Fruit fly (Drosophila melanogaster) whole organism, embryonic: ENCODE results near the gene CG5071.

Source experiments
- Ada2b ChIP-seq: fragments of 200-800 bp; sonication (Bioruptor generic); IDR thresholded peaks from 2 replicates; pipeline ENCODE4 v1.3.6; 2022; ENCODE audit warnings: missing biosample characterization, missing genetic modification characterization
- Aef1 ChIP-seq: fragments of 200-800 bp; sonication (Bioruptor generic); IDR thresholded peaks from 3 replicates; pipeline ENCODE4 v1.3.6; 2022; ENCODE audit warnings: missing biosample characterization, missing genetic modification characterization
- Asciz ChIP-seq: fragments of 200-800 bp; sonication (Bioruptor generic); optimal IDR thresholded peaks from 2 replicates; lab custom pipeline; 2017; ENCODE audit warnings: missing biosample characterization, mild to moderate bottlenecking, missing genetic modification characterization, missing genetic modification reagents
- Awh ChIP-seq: fragments of 200-800 bp; sonication (Bioruptor generic); IDR thresholded peaks from 2 replicates; pipeline ENCODE4, ENCODE4 v1.3.6; 2022; ENCODE audit warnings: missing biosample characterization, missing genetic modification characterization
- Bgb ChIP-seq: fragments of 200-800 bp; sonication (Bioruptor generic); IDR thresholded peaks from 2 replicates; pipeline ENCODE4 v1.3.6; 2022; ENCODE audit warnings: missing biosample characterization, missing genetic modification characterization; ENCODE audit not compliant: partially characterized antibody
- BtbVII ChIP-seq: fragments of 200-800 bp; sonication (Bioruptor generic); optimal IDR thresholded peaks from 3 replicates; lab custom pipeline; 2017; ENCODE audit warnings: missing biosample characterization, mild to moderate bottlenecking, missing genetic modification characterization
- Bteb2 ChIP-seq: fragments of 200-800 bp; sonication (Bioruptor generic); optimal IDR thresholded peaks from 2 replicates; lab custom pipeline; 2016; ENCODE audit warnings: missing biosample characterization, missing genetic modification characterization
- CG10147 ChIP-seq: fragments of 200-800 bp; sonication (Bioruptor generic); optimal IDR thresholded peaks from 2 replicates; lab custom pipeline; 2019; ENCODE audit warnings: missing biosample characterization, mild to moderate bottlenecking, missing genetic modification characterization, moderate library complexity
- CG11723 ChIP-seq: fragments of 200-800 bp; sonication (Bioruptor generic); optimal IDR thresholded peaks from 2 replicates; lab custom pipeline; 2017; ENCODE audit warnings: missing biosample characterization, mild to moderate bottlenecking, missing genetic modification characterization
- CG12104 ChIP-seq: fragments of 200-800 bp; sonication (Bioruptor generic); optimal IDR thresholded peaks from 3 replicates; lab custom pipeline; 2016; ENCODE audit warnings: missing biosample characterization, missing genetic modification characterization
- CG12236 ChIP-seq: fragments of 200-800 bp; sonication (Bioruptor generic); optimal IDR thresholded peaks from 2 replicates; lab custom pipeline; 2016; ENCODE audit warnings: missing biosample characterization, missing genetic modification characterization
- CG12659 ChIP-seq: fragments of 200-800 bp; sonication (Bioruptor generic); optimal IDR thresholded peaks from 3 replicates; lab custom pipeline; 2017; ENCODE audit warnings: mild to moderate bottlenecking, missing biosample characterization, missing genetic modification reagents, missing genetic modification characterization
- CG14014 ChIP-seq: fragments of 200-800 bp; sonication (Bioruptor generic); IDR thresholded peaks from 2 replicates; pipeline ENCODE4 v1.3.6; 2022; ENCODE audit warnings: missing biosample characterization, missing genetic modification characterization
- CG14860 ChIP-seq: fragments of 200-800 bp; sonication (Bioruptor generic); IDR thresholded peaks from 3 replicates; pipeline ENCODE4 v1.3.6; 2022; ENCODE audit warnings: missing biosample characterization, missing genetic modification characterization; ENCODE audit not compliant: partially characterized antibody
- CG15011 ChIP-seq: fragments of 200-800 bp; sonication (Bioruptor generic); optimal IDR thresholded peaks from 3 replicates; lab custom pipeline; 2018; ENCODE audit warnings: missing biosample characterization, mild to moderate bottlenecking, missing genetic modification characterization
- CG15479 ChIP-seq: fragments of 200-800 bp; sonication (Bioruptor generic); optimal IDR thresholded peaks from 3 replicates; lab custom pipeline; 2019; ENCODE audit warnings: missing biosample characterization, mild to moderate bottlenecking, missing genetic modification characterization, moderate library complexity
- CG17186 ChIP-seq: fragments of 200-800 bp; sonication (Bioruptor generic); optimal IDR thresholded peaks from 3 replicates; lab custom pipeline; 2017; ENCODE audit warnings: missing biosample characterization, missing genetic modification reagents, missing genetic modification characterization
- CG17361 ChIP-seq: fragments of 200-800 bp; sonication (Bioruptor generic); IDR thresholded peaks from 3 replicates; pipeline ENCODE4 v1.3.6; 2022; ENCODE audit warnings: missing biosample characterization, missing genetic modification characterization
- CG2120 ChIP-seq: fragments of 200-800 bp; sonication (Bioruptor generic); optimal IDR thresholded peaks from 3 replicates; lab custom pipeline; 2016; ENCODE audit warnings: missing biosample characterization, missing genetic modification characterization
- CG30403 ChIP-seq: fragments of 200-800 bp; sonication (Bioruptor generic); optimal IDR thresholded peaks from 3 replicates; lab custom pipeline; 2016; ENCODE audit warnings: missing biosample characterization, missing genetic modification characterization
- CG31224 ChIP-seq: fragments of 200-800 bp; sonication (Bioruptor generic); IDR thresholded peaks from 2 replicates; pipeline ENCODE4 v1.3.6; 2022; ENCODE audit warnings: missing biosample characterization, missing genetic modification characterization
- CG31365 ChIP-seq: fragments of 200-800 bp; sonication (Bioruptor generic); optimal IDR thresholded peaks from 2 replicates; lab custom pipeline; 2018; ENCODE audit warnings: missing biosample characterization, mild to moderate bottlenecking, missing genetic modification characterization
- CG3407 ChIP-seq: fragments of 200-800 bp; sonication (Bioruptor generic); optimal IDR thresholded peaks from 2 replicates; lab custom pipeline; 2018; ENCODE audit warnings: missing biosample characterization, mild to moderate bottlenecking, missing genetic modification characterization
- CG6791 ChIP-seq: fragments of 200-800 bp; sonication (Bioruptor generic); IDR thresholded peaks from 3 replicates; pipeline ENCODE4 v1.3.6; 2022; ENCODE audit warnings: missing biosample characterization, missing genetic modification characterization; ENCODE audit not compliant: partially characterized antibody
- CG7372 ChIP-seq: fragments of 200-800 bp; sonication (Bioruptor generic); IDR thresholded peaks from 2 replicates; pipeline ENCODE4 v1.3.6; 2022; ENCODE audit warnings: missing biosample characterization, missing genetic modification characterization
- Doc2 ChIP-seq: fragments of 200-800 bp; sonication (Bioruptor generic); IDR thresholded peaks from 2 replicates; pipeline ENCODE4 v1.3.6; 2022; ENCODE audit warnings: missing biosample characterization, missing genetic modification characterization
- Eip74EF ChIP-seq, 2 experiments: fragments of 200-800 bp in 1 of 2; fragments of >200 bp in 1 of 2; sonication (Bioruptor generic) in 1 of 2; optimal IDR thresholded peaks; 2 replicates each; lab custom pipeline; 2017 to 2019; ENCODE audit warnings: missing biosample characterization in 2 of 2, missing genetic modification characterization in 2 of 2, mild to moderate bottlenecking in 1 of 2, moderate library complexity in 1 of 2
- Ets97D ChIP-seq: fragments of 200-800 bp; sonication (Bioruptor generic); optimal IDR thresholded peaks from 3 replicates; lab custom pipeline; 2016; ENCODE audit warnings: missing biosample characterization, missing genetic modification characterization
- Hr3 ChIP-seq: fragments of 200-800 bp; sonication (Bioruptor generic); optimal IDR thresholded peaks from 3 replicates; lab custom pipeline; 2016; ENCODE audit warnings: missing biosample characterization, missing genetic modification characterization
- NfI ChIP-seq: fragments of 200-800 bp; sonication (Bioruptor generic); optimal IDR thresholded peaks from 3 replicates; lab custom pipeline; 2018; ENCODE audit warnings: missing biosample characterization, mild to moderate bottlenecking, missing genetic modification characterization, moderate library complexity
- Poxn ChIP-seq: fragments of 200-800 bp; sonication (Bioruptor generic); IDR thresholded peaks from 2 replicates; pipeline ENCODE4 v1.3.6; 2022; ENCODE audit warnings: missing biosample characterization, missing genetic modification characterization
- Sox100B ChIP-seq: fragments of 200-800 bp; sonication (Bioruptor generic); optimal IDR thresholded peaks from 3 replicates; lab custom pipeline; 2018; ENCODE audit warnings: missing biosample characterization, mild to moderate bottlenecking, missing genetic modification characterization
- Spps ChIP-seq: fragments of 200-800 bp; sonication (Bioruptor generic); optimal IDR thresholded peaks from 2 replicates; lab custom pipeline; 2018; ENCODE audit warnings: missing biosample characterization, mild to moderate bottlenecking, missing genetic modification characterization
- Vsx1 ChIP-seq: fragments of 200-800 bp; sonication (Bioruptor generic); optimal IDR thresholded peaks from 2 replicates; lab custom pipeline; 2017; ENCODE audit warnings: missing biosample characterization, mild to moderate bottlenecking, missing genetic modification characterization, missing genetic modification reagents
- cato ChIP-seq: fragments of 200-800 bp; sonication (Bioruptor generic); optimal IDR thresholded peaks from 2 replicates; lab custom pipeline; 2016; ENCODE audit warnings: missing biosample characterization, missing genetic modification characterization, borderline replicate concordance
- crc ChIP-seq: fragments of 200-800 bp; sonication (Bioruptor generic); optimal IDR thresholded peaks from 2 replicates; lab custom pipeline; 2016; ENCODE audit warnings: missing biosample characterization, missing genetic modification characterization
- cwo ChIP-seq: fragments of 200-800 bp; sonication (Bioruptor generic); optimal IDR thresholded peaks from 3 replicates; lab custom pipeline; 2017; ENCODE audit warnings: missing biosample characterization, missing genetic modification characterization, mild to moderate bottlenecking, moderate library complexity, missing genetic modification reagents
- dm ChIP-seq: fragments of 200-800 bp; sonication (Bioruptor generic); optimal IDR thresholded peaks from 3 replicates; lab custom pipeline; 2016; ENCODE audit warnings: missing biosample characterization, missing genetic modification characterization
- dpn ChIP-seq, 2 experiments: fragments of 200-800 bp; sonication (Bioruptor generic); optimal IDR thresholded peaks; 3 replicates each; lab custom pipeline; 2016; ENCODE audit warnings: missing biosample characterization in 2 of 2, missing genetic modification characterization in 2 of 2
- esg ChIP-seq: fragments of 200-800 bp; sonication (Bioruptor generic); conservative IDR thresholded peaks from 2 replicates; pipeline ENCODE4 v1.3.6; 2022; ENCODE audit warnings: missing biosample characterization, missing genetic modification characterization
- eyg ChIP-seq: fragments of 200-800 bp; sonication (Bioruptor generic); optimal IDR thresholded peaks from 3 replicates; lab custom pipeline; 2016; ENCODE audit warnings: missing biosample characterization, missing genetic modification characterization
- gcm ChIP-seq: fragments of 200-800 bp; sonication (Bioruptor generic); optimal IDR thresholded peaks from 2 replicates; lab custom pipeline; 2019; ENCODE audit warnings: missing biosample characterization, mild to moderate bottlenecking, missing genetic modification characterization, moderate library complexity
- gfzf ChIP-seq: fragments of 200-800 bp; sonication (Bioruptor generic); optimal IDR thresholded peaks from 2 replicates; lab custom pipeline; 2016; ENCODE audit warnings: missing biosample characterization, mild to moderate bottlenecking, missing genetic modification characterization, moderate library complexity
- hth ChIP-seq: fragments of >200 bp; optimal IDR thresholded peaks from 2 replicates; lab custom pipeline; 2017; ENCODE audit warnings: inconsistent platforms
- lbe ChIP-seq: fragments of 200-800 bp; sonication (Bioruptor generic); optimal IDR thresholded peaks from 2 replicates; lab custom pipeline; 2016; ENCODE audit warnings: missing biosample characterization, mild to moderate bottlenecking, missing genetic modification characterization
- odd ChIP-seq: fragments of 200-800 bp; sonication (Bioruptor generic); optimal IDR thresholded peaks from 2 replicates; lab custom pipeline; 2017; ENCODE audit warnings: missing biosample characterization, mild to moderate bottlenecking, missing genetic modification characterization
- pho ChIP-seq: fragments of 200-800 bp; sonication (Bioruptor generic); optimal IDR thresholded peaks from 2 replicates; lab custom pipeline; 2016; ENCODE audit warnings: missing biosample characterization, missing genetic modification characterization
- toy ChIP-seq: fragments of 200-800 bp; sonication (Bioruptor generic); IDR thresholded peaks from 2 replicates; pipeline ENCODE4 v1.3.6; 2022; ENCODE audit warnings: missing biosample characterization, missing genetic modification characterization
- usp ChIP-seq: fragments of >200 bp; optimal IDR thresholded peaks from 2 replicates; lab custom pipeline; 2017; ENCODE audit warnings: missing biosample characterization, missing genetic modification characterization

Gene CG5071

DNA sequence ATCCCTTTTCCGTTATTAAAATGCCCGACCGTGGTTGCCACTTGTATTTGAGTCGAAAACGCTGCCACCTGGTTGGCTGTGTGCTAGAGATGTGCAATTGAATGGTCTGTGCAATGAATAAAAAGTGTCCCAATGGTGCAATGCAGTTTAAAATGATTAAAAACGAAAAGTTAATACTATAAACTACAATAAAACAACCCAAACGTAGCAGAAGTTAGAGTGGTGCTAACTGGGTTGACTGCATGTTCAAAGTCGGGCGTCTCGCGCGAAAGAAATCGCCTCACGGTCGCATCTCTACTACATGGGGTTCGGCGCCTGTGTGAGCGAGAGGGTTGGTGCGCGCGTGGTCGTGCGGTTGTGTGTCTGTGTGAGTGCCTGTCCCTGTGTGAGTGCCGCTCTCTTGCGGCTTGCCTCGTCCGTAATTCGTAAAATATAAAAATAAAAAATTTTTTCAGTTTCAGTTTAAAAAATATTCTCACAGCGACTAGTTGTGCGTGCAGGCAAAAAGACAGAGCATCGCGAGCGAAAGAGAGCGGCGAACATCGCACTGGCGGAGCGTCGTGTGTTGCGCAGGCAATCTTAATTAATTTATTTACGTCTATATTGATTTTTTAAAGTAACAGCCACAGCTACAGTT, 28.8 kb downstream of the CG5071 start (continued):
- peak; percentile 94 for TF ChIP-seq eyg
- TF ChIP-seq Poxn (GFP tag; lab: Robert Waterston, UW): peak; percentile 79
- TF ChIP-seq CG17361 (GFP tag; lab: Robert Waterston, UW): peak; percentile 92
- peak; percentile 96 for TF ChIP-seq pho (GFP tag; lab: Kevin White, UChicago)
- TF ChIP-seq CG15011 (GFP tag; lab: Kevin White, UChicago): peak; percentile 74
- TF ChIP-seq Bgb (GFP tag; lab: Robert Waterston, UW): peak; percentile 83
- TF ChIP-seq gfzf (GFP tag; lab: Kevin White, UChicago): peak; percentile 48
- TF ChIP-seq CG15479 (GFP tag; lab: Kevin White, UChicago): peak; percentile 80
- TF ChIP-seq gcm (GFP tag; lab: Kevin White, UChicago): peak; percentile 86
- peak; percentile 73 for TF ChIP-seq Vsx1
- peak; percentile 87 for TF ChIP-seq crc
- peak; percentile 91 for TF ChIP-seq CG14014 (GFP tag; lab: Robert Waterston, UW)
- peak; percentile 73 for TF ChIP-seq toy
- TF ChIP-seq lbe (GFP tag; lab: Kevin White, UChicago): peak; percentile 66
- TF ChIP-seq esg (GFP tag; lab: Robert Waterston, UW): peak; percentile 93
- peak; percentile 78 for TF ChIP-seq cwo (GFP tag; lab: Kevin White, UChicago)
- TF ChIP-seq Aef1: peak; percentile 90
- TF ChIP-seq cato (GFP tag; lab: Kevin White, UChicago): peak; percentile 91
- peak; percentile 88 for TF ChIP-seq CG12104 (GFP tag; lab: Kevin White, UChicago)
- TF ChIP-seq CG30403: peak; percentile 97
- TF ChIP-seq Ets97D (GFP tag; lab: Kevin White, UChicago): peak; percentile 98
- peak; percentile 93 for TF ChIP-seq Bteb2 (GFP tag; lab: Kevin White, UChicago)
- peak; percentile 93 for TF ChIP-seq NfI
- peak; percentile 96 to 97 for TF ChIP-seq dpn (GFP tag; optimal IDR thresholded peaks at IDR 0.05; lab: Kevin White, UChicago)
- peak; percentile 91 for TF ChIP-seq CG7372 (GFP tag; lab: Robert Waterston, UW)
- peak; percentile 83 for TF ChIP-seq CG31224 (GFP tag; lab: Robert Waterston, UW)
- TF ChIP-seq CG3407 (GFP tag; lab: Kevin White, UChicago): peak; percentile 77
- TF ChIP-seq Asciz (GFP tag; lab: Kevin White, UChicago): peak; percentile 63
- TF ChIP-seq odd (GFP tag; lab: Kevin White, UChicago): peak; percentile 80
- peak; percentile 96 for TF ChIP-seq dm (GFP tag; lab: Kevin White, UChicago)
- TF ChIP-seq Ada2b (GFP tag; lab: Robert Waterston, UW): peak; percentile 86
- no peak for TF ChIP-seq usp
- peak; percentile 61 for TF ChIP-seq CG31365 (tag; lab: Kevin White, UChicago)
- peak; percentile 93 for TF ChIP-seq CG17186 (GFP tag; lab: Kevin White, UChicago)
- TF ChIP-seq Doc2 (GFP tag; lab: Robert Waterston, UW): peak; percentile 69; the same call in 1 of the 2 replicates
- TF ChIP-seq Spps (tag; lab: Kevin White, UChicago): peak; percentile 65
- TF ChIP-seq CG2120: peak; percentile 97
- TF ChIP-seq CG6791 (GFP tag; lab: Robert Waterston, UW): peak; percentile 68; the same call in 1 of the 3 replicates
- peak; percentile 92 for TF ChIP-seq CG12236 (GFP tag; lab: Kevin White, UChicago)
- peak; percentile 90 for TF ChIP-seq CG10147 (GFP tag; lab: Kevin White, UChicago)
- TF ChIP-seq CG11723 (GFP tag; lab: Kevin White, UChicago): peak; percentile 90
- TF ChIP-seq Eip74EF (GFP tag; optimal IDR thresholded peaks at IDR 0.05; lab: Kevin White, UChicago): peak in 1 of 2 experiments; percentile 72
- peak; percentile 86 for TF ChIP-seq CG14860 (GFP tag; lab: Robert Waterston, UW)
- TF ChIP-seq BtbVII: peak; percentile 81
- TF ChIP-seq Awh (GFP tag; lab: Robert Waterston, UW): peak; percentile 63; the same call in 1 of the 2 replicates
- no peak for TF ChIP-seq hth (lab: Kevin White, UChicago)
- peak; percentile 94 for TF ChIP-seq Hr3 (GFP tag; lab: Kevin White, UChicago)
- TF ChIP-seq CG12659 (GFP tag; lab: Kevin White, UChicago): peak; percentile 95
- TF ChIP-seq Sox100B (GFP tag; lab: Kevin White, UChicago): peak; percentile 81
